Fruit fly (Drosophila melanogaster) whole organism, embryonic: Measurements from ENCODE around the gene CG15528.

ENCODE experiments used
- ATbp ChIP-seq: fragments of 200-800 bp; sonication (Bioruptor generic); optimal IDR thresholded peaks from 2 replicates; lab custom pipeline; 2017; ENCODE audit warnings: missing biosample characterization, mild to moderate bottlenecking, missing genetic modification characterization, missing genetic modification reagents
- Asciz ChIP-seq: fragments of 200-800 bp; sonication (Bioruptor generic); optimal IDR thresholded peaks from 2 replicates; lab custom pipeline; 2017; ENCODE audit warnings: missing biosample characterization, mild to moderate bottlenecking, missing genetic modification characterization, missing genetic modification reagents
- Bgb ChIP-seq: fragments of 200-800 bp; sonication (Bioruptor generic); IDR thresholded peaks from 2 replicates; pipeline ENCODE4 v1.3.6; 2022; ENCODE audit warnings: missing biosample characterization, missing genetic modification characterization; ENCODE audit not compliant: partially characterized antibody
- CG12219 ChIP-seq: fragments of 200-800 bp; sonication (Bioruptor generic); optimal IDR thresholded peaks from 3 replicates; lab custom pipeline; 2018; ENCODE audit warnings: missing biosample characterization, mild to moderate bottlenecking, missing genetic modification characterization
- CG13123 ChIP-seq: fragments of 200-800 bp; sonication (Bioruptor generic); optimal IDR thresholded peaks from 2 replicates; lab custom pipeline; 2016; ENCODE audit warnings: missing biosample characterization, missing genetic modification characterization
- CG15601 ChIP-seq: fragments of 200-800 bp; sonication (Bioruptor generic); optimal IDR thresholded peaks from 3 replicates; lab custom pipeline; 2019; ENCODE audit warnings: missing biosample characterization, mild to moderate bottlenecking, missing genetic modification characterization, moderate library complexity
- CG1602 ChIP-seq: fragments of 200-800 bp; sonication (Bioruptor generic); optimal IDR thresholded peaks from 3 replicates; lab custom pipeline; 2016; ENCODE audit warnings: missing biosample characterization, missing genetic modification characterization
- CG18764 ChIP-seq: fragments of 200-800 bp; sonication (Bioruptor generic); optimal IDR thresholded peaks from 3 replicates; lab custom pipeline; 2016; ENCODE audit warnings: missing biosample characterization, missing genetic modification characterization
- CG2116 ChIP-seq: fragments of 200-800 bp; sonication (Bioruptor generic); optimal IDR thresholded peaks from 3 replicates; lab custom pipeline; 2018; ENCODE audit warnings: missing biosample characterization, mild to moderate bottlenecking, missing genetic modification characterization
- CG2712 ChIP-seq: fragments of 200-800 bp; optimal IDR thresholded peaks from 3 replicates; lab custom pipeline; 2019; ENCODE audit warnings: missing biosample characterization, mild to moderate bottlenecking, missing genetic modification characterization, moderate library complexity
- CG3065 ChIP-seq: fragments of 200-800 bp; sonication (Bioruptor generic); optimal IDR thresholded peaks from 2 replicates; lab custom pipeline; 2016; ENCODE audit warnings: missing biosample characterization, missing genetic modification characterization
- CG33213 ChIP-seq: fragments of 200-800 bp; sonication (Bioruptor generic); optimal IDR thresholded peaks from 3 replicates; lab custom pipeline; 2016; ENCODE audit warnings: missing biosample characterization, missing genetic modification characterization
- CG3726 ChIP-seq: fragments of 200-800 bp; sonication (Bioruptor generic); IDR thresholded peaks from 3 replicates; pipeline ENCODE4, ENCODE4 v1.3.6; 2022; ENCODE audit warnings: missing biosample characterization, missing genetic modification characterization
- CG7271 ChIP-seq: fragments of 200-800 bp; sonication (Bioruptor generic); optimal IDR thresholded peaks from 2 replicates; lab custom pipeline; 2018; ENCODE audit warnings: missing biosample characterization, mild to moderate bottlenecking, missing genetic modification characterization, moderate library complexity
- CG7357 ChIP-seq: fragments of 200-800 bp; sonication (Bioruptor generic); IDR thresholded peaks from 3 replicates; pipeline ENCODE4 v1.3.6; 2022; ENCODE audit warnings: missing biosample characterization, missing genetic modification characterization
- CG7928 ChIP-seq: fragments of 200-800 bp; sonication (Bioruptor generic); optimal IDR thresholded peaks from 2 replicates; lab custom pipeline; 2017; ENCODE audit warnings: missing biosample characterization, mild to moderate bottlenecking, missing genetic modification characterization
- D19B ChIP-seq: fragments of 200-800 bp; sonication (Bioruptor generic); optimal IDR thresholded peaks from 2 replicates; lab custom pipeline; 2017; ENCODE audit warnings: missing biosample characterization, mild to moderate bottlenecking, missing genetic modification characterization
- Dad ChIP-seq: fragments of 200-800 bp; sonication (Bioruptor generic); optimal IDR thresholded peaks from 3 replicates; lab custom pipeline; 2016; ENCODE audit warnings: missing biosample characterization, missing genetic modification characterization
- H2.0 ChIP-seq: fragments of 200-800 bp; sonication (Bioruptor generic); IDR thresholded peaks from 2 replicates; pipeline ENCODE4 v1.3.6; 2022; ENCODE audit warnings: missing biosample characterization, missing genetic modification characterization
- Hmr ChIP-seq: fragments of 200-800 bp; sonication (Bioruptor generic); optimal IDR thresholded peaks from 3 replicates; lab custom pipeline; 2017; ENCODE audit warnings: mild to moderate bottlenecking, missing biosample characterization, missing genetic modification reagents, missing genetic modification characterization
- Mad ChIP-seq: fragments of 200-800 bp; sonication (Bioruptor generic); optimal IDR thresholded peaks from 2 replicates; lab custom pipeline; 2016; ENCODE audit warnings: missing biosample characterization, missing genetic modification characterization
- Rfx ChIP-seq: fragments of 200-800 bp; sonication (Bioruptor generic); IDR thresholded peaks from 2 replicates; pipeline ENCODE4 v1.3.6; 2022; ENCODE audit warnings: missing biosample characterization, missing genetic modification characterization
- Sox102F ChIP-seq: fragments of 200-800 bp; sonication (Bioruptor generic); optimal IDR thresholded peaks from 2 replicates; lab custom pipeline; 2018; ENCODE audit warnings: missing biosample characterization, mild to moderate bottlenecking, missing genetic modification characterization, moderate library complexity
- TFAM ChIP-seq: fragments of 200-800 bp; sonication (Bioruptor generic); optimal IDR thresholded peaks from 2 replicates; lab custom pipeline; 2017; ENCODE audit warnings: missing biosample characterization, missing genetic modification characterization, inconsistent platforms
- abd-A ChIP-seq: fragments of 200-800 bp; sonication (Bioruptor generic); optimal IDR thresholded peaks from 3 replicates; lab custom pipeline; 2019; ENCODE audit warnings: missing biosample characterization, mild to moderate bottlenecking, missing genetic modification characterization, moderate library complexity
- bsh ChIP-seq, 2 experiments: fragments of 200-800 bp; sonication (Bioruptor generic); optimal IDR thresholded peaks; 2 replicates each; lab custom pipeline; 2017 to 2018; ENCODE audit warnings: mild to moderate bottlenecking in 2 of 2, missing biosample characterization in 2 of 2, missing genetic modification characterization in 2 of 2, moderate library complexity in 1 of 2
- btn ChIP-seq: fragments of 200-800 bp; sonication (Bioruptor generic); optimal IDR thresholded peaks from 2 replicates; lab custom pipeline; 2016; ENCODE audit warnings: missing biosample characterization, missing genetic modification characterization
- cad ChIP-seq: fragments of >200 bp; optimal IDR thresholded peaks from 2 replicates; lab custom pipeline; 2017; ENCODE audit warnings: missing biosample characterization, missing genetic modification characterization
- dati ChIP-seq: fragments of 200-800 bp; sonication (Bioruptor generic); IDR thresholded peaks from 2 replicates; pipeline ENCODE4 v1.3.6; 2022; ENCODE audit warnings: missing biosample characterization, missing genetic modification characterization
- dmrt11E ChIP-seq: fragments of 200-800 bp; sonication (Bioruptor generic); optimal IDR thresholded peaks from 3 replicates; lab custom pipeline; 2018; ENCODE audit warnings: missing biosample characterization, mild to moderate bottlenecking, missing genetic modification characterization, moderate library complexity
- fd3F ChIP-seq: fragments of 200-800 bp; sonication (Bioruptor generic); optimal IDR thresholded peaks from 2 replicates; lab custom pipeline; 2018; ENCODE audit warnings: missing biosample characterization, mild to moderate bottlenecking, missing genetic modification characterization, moderate library complexity
- fd64A ChIP-seq: fragments of 200-800 bp; sonication (Bioruptor generic); optimal IDR thresholded peaks from 3 replicates; lab custom pipeline; 2018; ENCODE audit warnings: missing biosample characterization, mild to moderate bottlenecking, missing genetic modification characterization
- kay ChIP-seq: fragments of 200-800 bp; sonication (Bioruptor generic); optimal IDR thresholded peaks from 2 replicates; lab custom pipeline; 2016; ENCODE audit warnings: missing biosample characterization, missing genetic modification characterization
- lab ChIP-seq: fragments of 200-800 bp; sonication (Bioruptor generic); optimal IDR thresholded peaks from 3 replicates; lab custom pipeline; 2017; ENCODE audit warnings: missing biosample characterization, missing genetic modification characterization, mild to moderate bottlenecking, moderate library complexity, missing genetic modification reagents
- mirr ChIP-seq: fragments of 200-800 bp; sonication (Bioruptor generic); optimal IDR thresholded peaks from 3 replicates; lab custom pipeline; 2018; ENCODE audit warnings: missing biosample characterization, mild to moderate bottlenecking, missing genetic modification characterization
- mld ChIP-seq: fragments of 200-800 bp; sonication (Bioruptor generic); IDR thresholded peaks from 3 replicates; pipeline ENCODE4 v1.3.6; 2022; ENCODE audit warnings: missing biosample characterization, missing genetic modification characterization; ENCODE audit not compliant: partially characterized antibody
- nmo ChIP-seq: fragments of 200-800 bp; sonication (Bioruptor generic); optimal IDR thresholded peaks from 2 replicates; lab custom pipeline; 2018; ENCODE audit warnings: missing biosample characterization, mild to moderate bottlenecking, missing genetic modification characterization, moderate library complexity
- pan ChIP-seq, 4 experiments: fragments of >200 bp in 3 of 4; fragments of 200-800 bp in 1 of 4; sonication (Bioruptor generic) in 1 of 4; optimal IDR thresholded peaks in 3 of 4; IDR thresholded peaks in 1 of 4; 2 replicates each; pipeline versions ENCODE4 v1.3.6 to Lab custom; 2017 to 2022; ENCODE audit warnings: missing biosample characterization in 2 of 4, missing genetic modification characterization in 2 of 4, mixed read lengths in 1 of 4
- peb ChIP-seq: fragments of 200-800 bp; sonication (Bioruptor generic); IDR thresholded peaks from 2 replicates; pipeline ENCODE4 v1.3.6; 2022; ENCODE audit warnings: missing biosample characterization, missing genetic modification characterization
- pum ChIP-seq: fragments of 200-800 bp; sonication (Bioruptor generic); optimal IDR thresholded peaks from 2 replicates; lab custom pipeline; 2016; ENCODE audit warnings: missing biosample characterization, missing genetic modification characterization
- slbo ChIP-seq: fragments of 200-800 bp; sonication (Bioruptor generic); IDR thresholded peaks from 2 replicates; pipeline ENCODE4 v1.3.6; 2022; ENCODE audit warnings: missing biosample characterization, missing genetic modification characterization
- slou ChIP-seq: fragments of 200-800 bp; sonication (Bioruptor generic); optimal IDR thresholded peaks from 3 replicates; lab custom pipeline; 2016; ENCODE audit warnings: missing biosample characterization, missing genetic modification characterization
- sob ChIP-seq: fragments of 200-800 bp; sonication (Bioruptor generic); IDR thresholded peaks from 2 replicates; pipeline ENCODE4 v1.3.6; 2022; ENCODE audit warnings: missing biosample characterization, missing genetic modification characterization
- tgo ChIP-seq: fragments of 200-800 bp; sonication (Bioruptor generic); IDR thresholded peaks from 3 replicates; pipeline ENCODE4 v1.3.6; 2022; ENCODE audit warnings: missing biosample characterization, missing genetic modification characterization
- twi ChIP-seq: fragments of 200-800 bp; optimal IDR thresholded peaks from 2 replicates; lab custom pipeline; 2019; ENCODE audit warnings: missing biosample characterization, mild to moderate bottlenecking, missing genetic modification characterization, moderate library complexity
- vvl ChIP-seq: fragments of 200-800 bp; sonication (Bioruptor generic); IDR thresholded peaks from 2 replicates; pipeline ENCODE4 v1.3.6; 2022; ENCODE audit warnings: missing biosample characterization, missing genetic modification characterization
- zfh2 ChIP-seq: fragments of 200-800 bp; sonication (Bioruptor generic); optimal IDR thresholded peaks from 2 replicates; lab custom pipeline; 2016; ENCODE audit warnings: missing biosample characterization, missing genetic modification characterization

The CG15528 gene

DNA sequence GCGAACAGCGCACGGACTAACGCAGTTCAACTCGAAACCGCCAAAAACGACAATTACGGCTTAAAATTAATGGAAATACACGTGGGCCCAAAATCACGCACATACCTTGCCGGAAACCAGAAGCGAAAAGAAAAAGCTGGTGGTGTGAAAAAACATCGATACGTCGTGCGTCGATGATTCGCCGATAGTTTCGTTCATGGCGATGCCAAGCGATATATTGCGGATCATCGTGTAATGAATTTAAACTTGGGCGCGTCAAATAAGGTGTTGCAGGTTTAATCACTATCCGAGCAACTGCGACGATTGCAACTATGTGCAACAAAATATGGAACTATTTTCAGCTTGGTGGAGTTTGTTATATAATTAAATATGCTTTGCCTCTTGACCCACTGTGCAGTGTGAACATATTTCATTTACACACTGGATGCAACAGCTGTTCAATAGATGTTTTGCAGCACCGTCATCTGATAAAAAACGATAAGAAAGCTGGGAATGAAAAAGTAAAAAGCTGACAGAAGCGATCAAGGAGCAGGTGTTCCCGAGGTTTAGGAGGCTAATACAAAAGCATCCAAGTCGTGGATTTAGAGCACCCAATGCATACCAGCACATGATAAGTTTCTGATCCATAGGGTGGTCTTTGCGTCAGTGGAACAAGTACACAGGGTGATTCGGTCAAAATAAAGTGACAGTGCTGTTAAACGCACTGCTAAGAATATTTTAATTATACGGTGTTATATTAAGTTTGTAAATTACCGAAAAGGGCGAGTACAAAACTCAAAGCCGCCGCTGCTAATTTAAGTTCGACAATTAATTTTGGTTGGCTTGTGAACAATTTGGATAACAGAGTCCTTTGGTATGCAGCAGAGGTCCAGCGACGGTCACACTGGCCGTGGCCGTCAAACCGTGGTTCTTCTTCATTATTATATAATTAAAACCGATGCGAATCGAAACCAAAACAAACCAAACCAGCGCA lies 5.6 kb downstream of the CG15528 start, which contains the start of the genes RpL32 and CG7943 (continued):
- peak; percentile 92 for TF ChIP-seq CG2712
- peak; percentile 94 for TF ChIP-seq CG18764 (GFP tag; lab: Kevin White, UChicago)
- TF ChIP-seq CG15601 (tag; lab: Kevin White, UChicago), result peak; percentile 83
- TF ChIP-seq dati (GFP tag; lab: Robert Waterston, UW), result peak; percentile 81
- TF ChIP-seq Sox102F (GFP tag; lab: Kevin White, UChicago), result peak; percentile 78
- TF ChIP-seq CG1602, result peak; percentile 82
- peak; percentile 74 for TF ChIP-seq btn (GFP tag; lab: Kevin White, UChicago)
- TF ChIP-seq mld (GFP tag; lab: Robert Waterston, UW), result peak; percentile 100
- TF ChIP-seq pan (optimal IDR thresholded peaks at IDR 0.05; lab: Kevin White, UChicago), result no peak
- TF ChIP-seq pan (GFP tag; optimal IDR thresholded peaks at IDR 0.05 in 1 of 2, IDR thresholded peaks at IDR 0.05 in 1 of 2), result peak in 1 of 2 experiments; percentile 96
- peak; percentile 96 for TF ChIP-seq zfh2 (GFP tag; lab: Kevin White, UChicago)
- TF ChIP-seq CG7271 (tag; lab: Kevin White, UChicago), result peak; percentile 84
- peak; percentile 97 for TF ChIP-seq vvl (GFP tag; lab: Robert Waterston, UW)
- peak; percentile 83 for TF ChIP-seq ATbp
- peak; percentile 85 for TF ChIP-seq D19B
- TF ChIP-seq twi (tag; lab: Kevin White, UChicago), result peak; percentile 70
- TF ChIP-seq peb, result peak; percentile 92
- TF ChIP-seq Dad (GFP tag; lab: Kevin White, UChicago), result peak; percentile 97
- no peak for TF ChIP-seq abd-A (tag; lab: Kevin White, UChicago)
- TF ChIP-seq sob (GFP tag; lab: Robert Waterston, UW), result peak; percentile 97
- TF ChIP-seq slou, result peak; percentile 95
- peak; percentile 83 for TF ChIP-seq CG13123 (GFP tag; lab: Kevin White, UChicago)
- TF ChIP-seq CG7928 (GFP tag; lab: Kevin White, UChicago), result peak; percentile 77
- TF ChIP-seq cad (GFP tag; lab: Kevin White, UChicago), result peak; percentile 84
- peak; percentile 75 for TF ChIP-seq kay (GFP tag; lab: Kevin White, UChicago)
- peak; percentile 85 for TF ChIP-seq fd3F (GFP tag; lab: Kevin White, UChicago)
- peak; percentile 92 for TF ChIP-seq CG7357 (GFP tag; lab: Robert Waterston, UW)
- TF ChIP-seq H2.0 (GFP tag; lab: Robert Waterston, UW), result peak; percentile 83
- TF ChIP-seq pum (GFP tag; lab: Kevin White, UChicago), result peak; percentile 97
- peak; percentile 91 for TF ChIP-seq CG3726 (GFP tag; lab: Robert Waterston, UW)
- peak; percentile 95 for TF ChIP-seq mirr (GFP tag; lab: Kevin White, UChicago)
- peak; percentile 98 for TF ChIP-seq lab (GFP tag; lab: Kevin White, UChicago)
- TF ChIP-seq CG33213 (GFP tag; lab: Kevin White, UChicago), result peak; percentile 96
- peak; percentile 74 for TF ChIP-seq CG3065 (GFP tag; lab: Kevin White, UChicago)
- peak; percentile 92 for TF ChIP-seq Asciz
- peak; percentile 96 for TF ChIP-seq nmo (GFP tag; lab: Kevin White, UChicago)
- TF ChIP-seq Rfx, result peak; percentile 98
- peak; percentile 93 for TF ChIP-seq tgo (GFP tag; lab: Robert Waterston, UW)
- peak; percentile 96 for TF ChIP-seq Hmr (GFP tag; lab: Kevin White, UChicago)
- peak; percentile 95 for TF ChIP-seq slbo (GFP tag; lab: Robert Waterston, UW)
- TF ChIP-seq bsh (GFP tag; optimal IDR thresholded peaks at IDR 0.05; lab: Kevin White, UChicago), result peak in 1 of 2 experiments; percentile 84
- TF ChIP-seq fd64A (GFP tag; lab: Kevin White, UChicago), result peak; percentile 91
- peak; percentile 95 for TF ChIP-seq CG2116 (GFP tag; lab: Kevin White, UChicago)
- peak; percentile 100 for TF ChIP-seq Bgb
- peak; percentile 77 for TF ChIP-seq CG12219 (GFP tag; lab: Kevin White, UChicago)
- peak; percentile 85 for TF ChIP-seq TFAM
- TF ChIP-seq dmrt11E, result peak; percentile 79
- TF ChIP-seq Mad (GFP tag; lab: Kevin White, UChicago), result peak; percentile 89
